Fruit fly (Drosophila melanogaster) whole organism, wandering third instar larva: ENCODE measurements around the gene Cht6.

Experiments
- Abd-B ChIP-seq: fragments of >200 bp; optimal IDR thresholded peaks from 2 replicates; lab custom pipeline; 2017; ENCODE audit warnings: missing biosample characterization, missing genetic modification characterization
- CG32264 ChIP-seq: fragments of 200-800 bp; sonication (Bioruptor generic); optimal IDR thresholded peaks from 2 replicates; lab custom pipeline; 2016; ENCODE audit warnings: missing biosample characterization, missing genetic modification characterization
- CG9705 ChIP-seq: fragments of 200-800 bp; sonication (Bioruptor generic); optimal IDR thresholded peaks from 2 replicates; lab custom pipeline; 2018; ENCODE audit warnings: missing biosample characterization, mild to moderate bottlenecking, missing genetic modification characterization
- CrebA ChIP-seq: fragments of 200-800 bp; sonication (Bioruptor generic); optimal IDR thresholded peaks from 2 replicates; lab custom pipeline; 2016; ENCODE audit warnings: missing biosample characterization, mild to moderate bottlenecking, missing genetic modification characterization, borderline replicate concordance
- Dfd ChIP-seq: fragments of >200 bp; optimal IDR thresholded peaks from 2 replicates; lab custom pipeline; 2017; ENCODE audit warnings: missing biosample characterization, missing genetic modification characterization
- Dif ChIP-seq: fragments of 200-275, 200-300 bp; sonication (Bioruptor generic); optimal IDR thresholded peaks from 2 replicates; lab custom pipeline; 2018; ENCODE audit warnings: missing biosample characterization, missing genetic modification characterization; ENCODE audit not compliant: partially characterized antibody
- GATAd ChIP-seq: sonication (Bioruptor generic); optimal IDR thresholded peaks from 2 replicates; lab custom pipeline; 2016; ENCODE audit warnings: missing biosample characterization, missing genetic modification characterization
- HLH106 ChIP-seq: fragments of 200-800 bp; optimal IDR thresholded peaks from 3 replicates; lab custom pipeline; 2019; ENCODE audit warnings: missing biosample characterization, mild to moderate bottlenecking, missing genetic modification characterization, moderate library complexity
- Hnf4 ChIP-seq: fragments of 200-800 bp; sonication (Bioruptor generic); optimal IDR thresholded peaks from 2 replicates; lab custom pipeline; 2016; ENCODE audit warnings: missing biosample characterization, mild to moderate bottlenecking, missing genetic modification characterization
- Hr78 ChIP-seq: fragments of >200 bp; optimal IDR thresholded peaks from 2 replicates; lab custom pipeline; 2017; ENCODE audit warnings: missing biosample characterization, missing genetic modification characterization
- Jra ChIP-seq: sonication (Bioruptor generic); optimal IDR thresholded peaks from 2 replicates; lab custom pipeline; 2016; ENCODE audit warnings: missing biosample characterization, missing genetic modification characterization
- Mio ChIP-seq: sonication (Bioruptor generic); optimal IDR thresholded peaks from 2 replicates; lab custom pipeline; 2016; ENCODE audit warnings: missing biosample characterization, missing genetic modification characterization
- Myc ChIP-seq: fragments of >200 bp; optimal IDR thresholded peaks from 2 replicates; lab custom pipeline; 2017
- N ChIP-seq: fragments of >200 bp; optimal IDR thresholded peaks from 2 replicates; lab custom pipeline; 2018; ENCODE audit warnings: missing biosample characterization, missing external identifiers, missing genetic modification characterization
- OdsH ChIP-seq: fragments of 200-800 bp; sonication (Bioruptor generic); optimal IDR thresholded peaks from 2 replicates; lab custom pipeline; 2016; ENCODE audit warnings: missing biosample characterization, mild to moderate bottlenecking, missing genetic modification characterization
- Rel ChIP-seq, 2 experiments: fragments of 200-800 bp; sonication (Bioruptor generic) in 1 of 2; optimal IDR thresholded peaks; 2 replicates in 1 of 2; 3 replicates in 1 of 2; lab custom pipeline; 2016 to 2019; ENCODE audit warnings: mild to moderate bottlenecking in 2 of 2, missing biosample characterization in 2 of 2, missing genetic modification characterization in 2 of 2, moderate library complexity in 1 of 2
- Sp1 ChIP-seq: fragments of 200-800 bp; sonication (Bioruptor generic); optimal IDR thresholded peaks from 3 replicates; lab custom pipeline; 2019; ENCODE audit warnings: missing biosample characterization, mild to moderate bottlenecking, missing genetic modification characterization, moderate library complexity
- Vsx2 ChIP-seq: fragments of 200-300, 225-300 bp; sonication (Bioruptor generic); optimal IDR thresholded peaks from 2 replicates; lab custom pipeline; 2018; ENCODE audit warnings: missing biosample characterization, missing genetic modification characterization; ENCODE audit not compliant: partially characterized antibody
- br ChIP-seq: fragments of 200-800 bp; sonication (Bioruptor generic); optimal IDR thresholded peaks from 2 replicates; lab custom pipeline; 2016; ENCODE audit warnings: missing biosample characterization, missing genetic modification characterization
- brk ChIP-seq: fragments of 200-800 bp; sonication (Bioruptor generic); optimal IDR thresholded peaks from 2 replicates; lab custom pipeline; 2016; ENCODE audit warnings: missing biosample characterization, mild to moderate bottlenecking, missing genetic modification characterization
- dl ChIP-seq, 2 experiments: fragments of 175-275, 200-275 bp in 1 of 2; fragments of 200-275 bp in 1 of 2; sonication (Bioruptor generic); optimal IDR thresholded peaks; lab custom pipeline; 2018; ENCODE audit warnings: mild to moderate bottlenecking in 2 of 2, missing biosample characterization in 2 of 2, missing genetic modification characterization in 2 of 2, moderate library complexity in 2 of 2; ENCODE audit not compliant: partially characterized antibody in 2 of 2, insufficient read depth in 1 of 2
- dmrt93B ChIP-seq: fragments of 200-800 bp; sonication (Bioruptor generic); optimal IDR thresholded peaks from 2 replicates; lab custom pipeline; 2018; ENCODE audit warnings: missing biosample characterization, mild to moderate bottlenecking, missing genetic modification characterization
- ey ChIP-seq: fragments of 200-800 bp; sonication (Bioruptor generic); optimal IDR thresholded peaks from 2 replicates; lab custom pipeline; 2016; ENCODE audit warnings: missing biosample characterization, missing genetic modification characterization
- foxo ChIP-seq, 2 experiments: fragments of 200-800 bp; sonication (Bioruptor generic); optimal IDR thresholded peaks; 2 replicates in 1 of 2; 3 replicates in 1 of 2; lab custom pipeline; 2016 to 2017; ENCODE audit warnings: missing biosample characterization in 2 of 2, missing genetic modification characterization in 2 of 2
- fru ChIP-seq: fragments of 200-800 bp; sonication (Bioruptor generic); optimal IDR thresholded peaks from 3 replicates; lab custom pipeline; 2016; ENCODE audit warnings: missing biosample characterization, mild to moderate bottlenecking, missing genetic modification characterization
- h ChIP-seq: fragments of 200-800 bp; sonication (Bioruptor generic); optimal IDR thresholded peaks from 3 replicates; lab custom pipeline; 2016; ENCODE audit warnings: missing biosample characterization, mild to moderate bottlenecking, missing genetic modification characterization
- jim ChIP-seq: fragments of 175-275, 200-325 bp; sonication (Bioruptor generic); optimal IDR thresholded peaks from 2 replicates; lab custom pipeline; 2016; ENCODE audit warnings: missing biosample characterization, mild to moderate bottlenecking, missing genetic modification characterization
- lola ChIP-seq: fragments of >200 bp; optimal IDR thresholded peaks from 2 replicates; lab custom pipeline; 2017; ENCODE audit warnings: missing biosample characterization, missing genetic modification characterization
- pan ChIP-seq: fragments of >200 bp; optimal IDR thresholded peaks from 2 replicates; lab custom pipeline; 2017
- psq ChIP-seq: fragments of 200-800 bp; sonication (Bioruptor generic); optimal IDR thresholded peaks from 3 replicates; lab custom pipeline; 2017; ENCODE audit warnings: missing biosample characterization, mild to moderate bottlenecking, missing genetic modification characterization, moderate library complexity
- rgr ChIP-seq: fragments of 200-800 bp; sonication (Bioruptor generic); optimal IDR thresholded peaks from 3 replicates; lab custom pipeline; 2016; ENCODE audit warnings: missing biosample characterization, mild to moderate bottlenecking, missing genetic modification characterization
- sv ChIP-seq: fragments of 200-800 bp; sonication (Bioruptor generic); optimal IDR thresholded peaks from 3 replicates; lab custom pipeline; 2016; ENCODE audit warnings: missing biosample characterization, missing genetic modification characterization
- tai ChIP-seq: sonication (Bioruptor generic); optimal IDR thresholded peaks from 2 replicates; lab custom pipeline; 2016; ENCODE audit warnings: missing biosample characterization, missing genetic modification characterization
- usp ChIP-seq: fragments of >200 bp; optimal IDR thresholded peaks from 2 replicates; lab custom pipeline; 2017; ENCODE audit warnings: missing biosample characterization, missing genetic modification characterization
- woc ChIP-seq: sonication (Bioruptor generic); optimal IDR thresholded peaks from 2 replicates; lab custom pipeline; 2016; ENCODE audit warnings: missing biosample characterization, mild to moderate bottlenecking, missing genetic modification characterization

The Cht6 gene

dm6 chrX:10053547-10053946 is 36.9 kb downstream of the Cht6 start, which contains the start of gene Yp1:
Gene Yp1, plus strand, starts transcription at chrX:10053811.
- TF ChIP-seq CG9705 (GFP tag; lab: Kevin White, UChicago) = no peak
- no peak for TF ChIP-seq Rel (GFP tag; optimal IDR thresholded peaks at IDR 0.05; lab: Kevin White, UChicago)
- TF ChIP-seq Rel (tag; optimal IDR thresholded peaks at IDR 0.05; lab: Kevin White, UChicago) = no peak
- TF ChIP-seq usp (GFP tag; lab: Kevin White, UChicago) = no peak
- no peak for TF ChIP-seq dl (GFP tag; optimal IDR thresholded peaks at IDR 0.05; lab: Kevin White, UChicago; ENCODE audit: insufficient read depth in 1 of 2, partially characterized antibody in 2 of 2)
- no peak for TF ChIP-seq Dfd (GFP tag; lab: Kevin White, UChicago)
- TF ChIP-seq, all 38 proteins: peak for 0

- TF ChIP-seq Hr78 (GFP tag; lab: Kevin White, UChicago) (no peak), usp (GFP tag; lab: Kevin White, UChicago) (no peak), Dif (GFP tag; lab: Kevin White, UChicago) (no peak), Myc (lab: Kevin White, UChicago) (no peak), CrebA (GFP tag; lab: Kevin White, UChicago) (no peak), h (GFP tag; lab: Kevin White, UChicago) (no peak), OdsH (no peak), dmrt93B (GFP tag; lab: Kevin White, UChicago) (no peak), Hnf4 (GFP tag; lab: Kevin White, UChicago) (no peak), pan (lab: Kevin White, UChicago) (no peak), rgr (GFP tag; lab: Kevin White, UChicago) (no peak), jim (GFP tag; lab: Kevin White, UChicago) (no peak), ey (GFP tag; lab: Kevin White, UChicago) (no peak), lola (GFP tag; lab: Kevin White, UChicago) (no peak), GATAd (GFP tag; lab: Kevin White, UChicago) (no peak)
Measured at dm6 chrX:10057964-10058363, 41.3 kb downstream of the Cht6 start.

dm6 chrX:10061327-10061726 is 44.7 kb downstream of the Cht6 start, which contains the start of gene Gr9a:
Gene Gr9a, plus strand, starts transcription at chrX:10061627.
- no peak for TF ChIP-seq Dif (GFP tag; lab: Kevin White, UChicago)
- no peak for TF ChIP-seq Myc (lab: Kevin White, UChicago)
- no peak for TF ChIP-seq brk
- TF ChIP-seq Mio (GFP tag; lab: Kevin White, UChicago) = no peak
- TF ChIP-seq pan (lab: Kevin White, UChicago) = no peak
- TF ChIP-seq CG32264 (GFP tag; lab: Kevin White, UChicago) = no peak
- TF ChIP-seq rgr (GFP tag; lab: Kevin White, UChicago) = no peak
- no peak for TF ChIP-seq Hnf4 (GFP tag; lab: Kevin White, UChicago)
- no peak for TF ChIP-seq tai (GFP tag; lab: Kevin White, UChicago)
- no peak for TF ChIP-seq N (GFP tag; lab: Kevin White, UChicago)
- no peak for TF ChIP-seq HLH106
- TF ChIP-seq sv (GFP tag; lab: Kevin White, UChicago) = no peak
- TF ChIP-seq h (GFP tag; lab: Kevin White, UChicago) = no peak
- no peak for TF ChIP-seq Abd-B
- no peak for TF ChIP-seq psq (GFP tag; lab: Kevin White, UChicago)
- TF ChIP-seq Vsx2 (GFP tag; lab: Kevin White, UChicago) = no peak
- no peak for TF ChIP-seq woc

- no peak for TF ChIP-seq pan (lab: Kevin White, UChicago)
- TF ChIP-seq CrebA (GFP tag; lab: Kevin White, UChicago) = no peak
- no peak for TF ChIP-seq Sp1 (GFP tag; lab: Kevin White, UChicago)
- TF ChIP-seq Vsx2 (GFP tag; lab: Kevin White, UChicago) = no peak
- TF ChIP-seq GATAd (GFP tag; lab: Kevin White, UChicago) = no peak
- TF ChIP-seq woc = peak; percentile 42
- peak; percentile 68 for TF ChIP-seq ey (GFP tag; lab: Kevin White, UChicago)
- TF ChIP-seq Mio (GFP tag; lab: Kevin White, UChicago) = no peak
- TF ChIP-seq fru (GFP tag; lab: Kevin White, UChicago) = peak; percentile 63
- TF ChIP-seq psq (GFP tag; lab: Kevin White, UChicago) = peak; percentile 39
- peak; percentile 49 for TF ChIP-seq OdsH
- TF ChIP-seq br (GFP tag; lab: Kevin White, UChicago) = peak; percentile 48
- TF ChIP-seq Hr78 (GFP tag; lab: Kevin White, UChicago) = no peak
- no peak for TF ChIP-seq sv (GFP tag; lab: Kevin White, UChicago)
- peak; percentile 20 for TF ChIP-seq dmrt93B (GFP tag; lab: Kevin White, UChicago)
- TF ChIP-seq Abd-B = no peak
- peak; percentile 36 for TF ChIP-seq Hnf4 (GFP tag; lab: Kevin White, UChicago)
- TF ChIP-seq Dif (GFP tag; lab: Kevin White, UChicago) = no peak
- no peak for TF ChIP-seq Rel (GFP tag; optimal IDR thresholded peaks at IDR 0.05; lab: Kevin White, UChicago)
- no peak for TF ChIP-seq Rel (tag; optimal IDR thresholded peaks at IDR 0.05; lab: Kevin White, UChicago)
- TF ChIP-seq HLH106 = no peak
- TF ChIP-seq Dfd (GFP tag; lab: Kevin White, UChicago) = no peak
- no peak for TF ChIP-seq lola (GFP tag; lab: Kevin White, UChicago)
- TF ChIP-seq rgr (GFP tag; lab: Kevin White, UChicago) = peak; percentile 61
- TF ChIP-seq CG32264 (GFP tag; lab: Kevin White, UChicago) = no peak
- TF ChIP-seq foxo (GFP tag; optimal IDR thresholded peaks at IDR 0.05; lab: Kevin White, UChicago) = peak in 1 of 2 experiments; percentile 62
- TF ChIP-seq h (GFP tag; lab: Kevin White, UChicago) = peak; percentile 52
- no peak for TF ChIP-seq usp (GFP tag; lab: Kevin White, UChicago)
- no peak for TF ChIP-seq Jra
Measured at dm6 chrX:10067528-10067927, 50.9 kb downstream of the Cht6 start.
